Worm (Caenorhabditis elegans) whole organism, mixed stage, embryonic: ENCODE results near the gene R08D7.4.
A peak's percentile ranks its signal among the peaks of the same experiment; 100 is the strongest.

Experiments
- blmp-1 ChIP-seq: fragments of 150-350 bp; optimal IDR thresholded peaks from 2 replicates; lab custom pipeline; 2014; ENCODE audit warnings: missing biosample characterization, missing genetic modification characterization
- ceh-83 ChIP-seq: fragments of 200-800 bp; sonication (Bioruptor generic); optimal IDR thresholded peaks from 2 replicates; lab custom pipeline; 2018; ENCODE audit warnings: mild to moderate bottlenecking, missing genetic modification characterization, missing compliant biosample characterization
- ces-1 ChIP-seq: fragments of 150-350 bp; optimal IDR thresholded peaks from 2 replicates; lab custom pipeline; 2014; ENCODE audit warnings: missing biosample characterization, missing genetic modification reagents, missing genetic modification characterization
- elt-3 ChIP-seq: fragments of 150-350 bp; optimal IDR thresholded peaks from 2 replicates; lab custom pipeline; 2014; ENCODE audit warnings: missing biosample characterization, missing genetic modification characterization
- lin-13 ChIP-seq: fragments of 150-350 bp; optimal IDR thresholded peaks from 2 replicates; lab custom pipeline; 2014; ENCODE audit warnings: missing biosample characterization, missing genetic modification characterization
- mab-5 ChIP-seq: fragments of 150-350 bp; optimal IDR thresholded peaks from 2 replicates; lab custom pipeline; 2014; ENCODE audit warnings: missing biosample characterization, missing genetic modification characterization
- mep-1 ChIP-seq: fragments of 150-350 bp; optimal IDR thresholded peaks from 2 replicates; lab custom pipeline; 2017; ENCODE audit warnings: missing biosample characterization, missing genetic modification reagents, missing genetic modification characterization, inconsistent platforms
- nhr-12 ChIP-seq: fragments of 150-350 bp; optimal IDR thresholded peaks from 2 replicates; lab custom pipeline; 2014; ENCODE audit warnings: missing biosample characterization, missing genetic modification characterization
- nhr-237 ChIP-seq: fragments of 150-350 bp; optimal IDR thresholded peaks from 2 replicates; lab custom pipeline; 2014; ENCODE audit warnings: missing biosample characterization, missing genetic modification characterization
- nhr-28 ChIP-seq: fragments of 150-350 bp; optimal IDR thresholded peaks from 2 replicates; lab custom pipeline; 2014; ENCODE audit warnings: missing biosample characterization, missing genetic modification characterization
- snpc-4 ChIP-seq: fragments of 150-350 bp; optimal IDR thresholded peaks from 2 replicates; lab custom pipeline; 2014; ENCODE audit warnings: missing biosample characterization, missing genetic modification characterization
- unc-39 ChIP-seq: fragments of 150-350 bp; optimal IDR thresholded peaks from 2 replicates; lab custom pipeline; 2014; ENCODE audit warnings: missing biosample characterization, missing genetic modification characterization
- unc-62 ChIP-seq: fragments of 150-350 bp; optimal IDR thresholded peaks from 2 replicates; lab custom pipeline; 2014; ENCODE audit warnings: missing biosample characterization, missing genetic modification reagents, missing genetic modification characterization
- zip-8 ChIP-seq: fragments of 150-350 bp; optimal IDR thresholded peaks from 2 replicates; lab custom pipeline; 2014; ENCODE audit warnings: missing biosample characterization, missing genetic modification characterization

ce11 chrIII:9010047-9010446 is 38.4 kb downstream of the R08D7.4 start, which contains the start of gene F59B2.8:
- TF ChIP-seq lin-13 (tag; lab: Kevin White, UChicago) (no peak), mep-1 (no peak), snpc-4 (tag; lab: Kevin White, UChicago) (no peak), nhr-237 (tag; lab: Kevin White, UChicago) (no peak), mab-5 (no peak), zip-8 (tag; lab: Kevin White, UChicago) (no peak), elt-3 (tag; lab: Kevin White, UChicago) (no peak), unc-39 (tag; lab: Kevin White, UChicago) (no peak), nhr-28 (tag; lab: Kevin White, UChicago) (no peak), unc-62 (peak; percentile 62), blmp-1 (no peak), nhr-12 (no peak), ces-1 (peak; percentile 25), ceh-83 (GFP tag; lab: Kevin White, UChicago) (no peak)
